Fruit fly (Drosophila melanogaster) Kc167 (cell line): ENCODE results near the gene bigmax.

Experiments used
- Myc ChIP-seq: fragments of >200 bp; optimal IDR thresholded peaks from 2 replicates; lab custom pipeline; 2017; ENCODE audit warnings: missing external identifiers
- Sin3A ChIP-seq: fragments of >200 bp; optimal IDR thresholded peaks from 2 replicates; lab custom pipeline; 2018; ENCODE audit warnings: missing external identifiers
- h ChIP-seq: fragments of >200 bp; optimal IDR thresholded peaks from 3 replicates; lab custom pipeline; 2018; ENCODE audit warnings: missing external identifiers
- insv ChIP-seq: fragments of >200 bp; optimal IDR thresholded peaks from 3 replicates; lab custom pipeline; 2018; ENCODE audit warnings: missing external identifiers
- psq ChIP-seq: fragments of >200 bp; optimal IDR thresholded peaks from 2 replicates; lab custom pipeline; 2017; ENCODE audit warnings: missing external identifiers
- ttk ChIP-seq: sonication (Bioruptor generic); optimal IDR thresholded peaks from 2 replicates; lab custom pipeline; 2017; ENCODE audit warnings: missing external identifiers

Gene bigmax

DNA sequence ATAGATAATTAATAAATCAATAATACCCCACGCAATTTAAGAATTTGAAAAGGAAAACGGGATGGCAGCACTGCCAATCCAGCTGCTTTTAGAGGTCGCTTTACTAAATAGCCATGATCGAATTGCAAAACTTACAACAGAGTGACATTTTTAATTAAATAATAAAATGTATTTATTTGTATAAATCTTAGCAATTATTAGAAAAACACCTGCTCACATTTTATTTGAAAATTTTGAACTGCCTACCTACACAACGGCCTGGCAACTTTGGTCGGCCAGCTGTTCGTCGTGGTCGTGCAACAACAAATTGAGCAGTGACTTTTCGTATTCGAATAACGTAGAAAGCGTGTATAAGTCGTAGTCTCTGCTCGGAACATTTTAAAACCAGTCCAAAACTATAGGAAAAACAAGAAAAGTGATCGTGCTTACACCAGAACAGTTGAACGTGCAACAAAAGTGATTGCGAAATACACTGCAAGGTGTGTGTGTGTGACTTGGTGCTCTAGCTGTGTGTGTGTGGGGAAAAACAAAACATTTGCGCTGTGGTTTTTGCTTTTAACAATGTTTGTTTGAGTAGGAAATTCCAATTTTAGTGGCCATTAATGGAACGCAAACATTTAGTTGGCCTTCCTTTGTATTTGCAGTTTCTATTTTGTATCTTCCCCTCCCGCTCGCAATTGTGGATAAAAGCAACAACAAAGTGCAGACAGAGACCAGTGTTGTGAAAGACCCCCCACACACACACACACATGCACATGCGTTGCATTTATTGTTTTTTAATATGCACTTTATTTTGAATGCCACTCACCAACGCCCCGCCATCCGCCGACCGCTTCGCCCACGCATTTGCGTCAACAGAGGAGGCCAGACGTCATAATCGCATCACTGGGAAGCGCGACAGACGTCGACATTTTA, 13.5 kb downstream of the bigmax start, which contains the start of gene CG5938:
Gene CG5938, plus strand, starts transcription at position 262 of the 915 bp plus-strand sequence.
- TF ChIP-seq h (lab: Kevin White, UChicago), result no peak
- TF ChIP-seq ttk (lab: Kevin White, UChicago), result no peak
- TF ChIP-seq Sin3A (lab: Kevin White, UChicago), result no peak
- TF ChIP-seq Myc (lab: Kevin White, UChicago), result no peak
- no peak for TF ChIP-seq psq
- no peak for TF ChIP-seq insv

DNA sequence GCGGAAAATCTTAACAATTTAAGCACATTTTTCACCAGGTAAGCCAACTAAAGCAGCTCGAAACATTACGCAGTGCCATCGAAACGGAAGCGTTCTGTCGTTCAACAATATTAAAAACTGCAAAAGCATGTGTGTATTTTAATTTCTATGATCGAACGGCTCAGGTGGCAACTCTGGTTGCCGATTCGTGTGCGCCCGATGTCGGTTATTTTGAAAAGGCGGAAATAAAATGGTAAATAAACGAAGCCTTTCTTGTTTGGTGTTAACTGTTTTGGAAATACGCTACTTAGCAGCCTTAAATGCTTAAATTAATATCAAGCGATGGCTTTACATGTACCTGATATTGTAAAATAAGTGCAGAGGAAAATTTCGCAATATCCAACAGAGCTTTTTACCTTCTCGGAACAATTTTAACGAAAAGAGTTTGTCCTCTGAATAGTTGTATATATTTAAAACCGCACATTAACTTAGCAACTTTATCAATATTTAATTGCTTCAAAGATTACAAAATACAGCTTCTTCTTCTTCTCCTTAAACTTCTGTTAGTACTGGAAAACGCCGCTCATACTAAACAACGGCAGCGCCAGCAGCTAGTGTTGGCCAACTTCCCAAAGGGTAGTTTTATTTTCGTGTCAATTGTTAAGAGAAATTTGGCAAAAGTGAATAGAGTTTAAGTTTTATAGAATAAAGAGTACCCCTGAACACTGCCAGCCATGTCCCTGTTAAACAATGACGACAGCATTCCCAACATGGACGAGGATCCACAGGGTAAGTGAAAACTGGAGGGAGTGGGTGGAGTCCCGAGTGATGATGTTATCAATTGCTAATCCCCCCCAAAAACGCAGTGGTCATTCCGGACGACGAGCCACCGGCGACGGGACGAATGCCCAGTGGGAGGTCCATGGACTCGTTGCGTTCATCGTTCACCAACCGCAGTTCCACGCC, 14.9 kb downstream of the bigmax start, which contains the start of gene CG5934:
Gene CG5934, plus strand, starts transcription at position 588 of the 945 bp plus-strand sequence.
- TF ChIP-seq insv, result no peak
- TF ChIP-seq h (lab: Kevin White, UChicago), result no peak
- no peak for TF ChIP-seq Sin3A (lab: Kevin White, UChicago)
- TF ChIP-seq Myc (lab: Kevin White, UChicago), result no peak
- TF ChIP-seq ttk (lab: Kevin White, UChicago), result no peak
- no peak for TF ChIP-seq psq

DNA sequence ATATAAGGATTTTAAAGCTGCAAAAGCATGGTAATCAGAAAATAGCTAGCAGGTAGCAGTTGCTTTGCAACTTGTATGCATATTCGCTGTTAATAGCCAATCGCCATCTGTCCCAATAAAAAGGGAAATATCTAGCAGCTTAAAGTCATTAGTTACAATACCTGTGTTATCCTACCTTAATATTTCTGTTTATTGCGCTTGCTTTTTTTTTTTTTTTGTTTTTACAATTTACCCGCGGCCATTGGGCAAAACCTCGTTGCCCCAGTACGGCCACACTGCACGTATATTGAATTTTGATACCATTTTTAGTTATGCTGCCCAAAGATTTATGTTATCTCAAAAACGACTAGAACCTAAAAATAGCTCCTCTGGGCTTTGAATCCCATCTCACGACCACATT, 16.1 kb downstream of the bigmax start:
- no peak for TF ChIP-seq Sin3A (lab: Kevin White, UChicago)
- TF ChIP-seq ttk (lab: Kevin White, UChicago), result no peak
- no peak for TF ChIP-seq h (lab: Kevin White, UChicago)
- no peak for TF ChIP-seq psq
- no peak for TF ChIP-seq Myc (lab: Kevin White, UChicago)
- no peak for TF ChIP-seq insv

dm6 chr3R:27270379-27271266, 17.7 kb downstream of the bigmax start:
- no peak for TF ChIP-seq h (lab: Kevin White, UChicago)
- TF ChIP-seq insv, result no peak
- TF ChIP-seq ttk (lab: Kevin White, UChicago), result peak; percentile 94

dm6 chr3R:27265330-27265729, 23.0 kb downstream of the bigmax start, which contains the start of the genes CG14262 and CG14260:
Gene CG14262 (minus strand): TSS chr3R:27265430.
Gene CG14260 (plus strand): TSS chr3R:27265457.
- no peak for TF ChIP-seq h (lab: Kevin White, UChicago)
- no peak for TF ChIP-seq Sin3A (lab: Kevin White, UChicago)
- TF ChIP-seq ttk (lab: Kevin White, UChicago), result no peak
- no peak for TF ChIP-seq Myc (lab: Kevin White, UChicago)
- TF ChIP-seq psq, result no peak
- no peak for TF ChIP-seq insv

DNA sequence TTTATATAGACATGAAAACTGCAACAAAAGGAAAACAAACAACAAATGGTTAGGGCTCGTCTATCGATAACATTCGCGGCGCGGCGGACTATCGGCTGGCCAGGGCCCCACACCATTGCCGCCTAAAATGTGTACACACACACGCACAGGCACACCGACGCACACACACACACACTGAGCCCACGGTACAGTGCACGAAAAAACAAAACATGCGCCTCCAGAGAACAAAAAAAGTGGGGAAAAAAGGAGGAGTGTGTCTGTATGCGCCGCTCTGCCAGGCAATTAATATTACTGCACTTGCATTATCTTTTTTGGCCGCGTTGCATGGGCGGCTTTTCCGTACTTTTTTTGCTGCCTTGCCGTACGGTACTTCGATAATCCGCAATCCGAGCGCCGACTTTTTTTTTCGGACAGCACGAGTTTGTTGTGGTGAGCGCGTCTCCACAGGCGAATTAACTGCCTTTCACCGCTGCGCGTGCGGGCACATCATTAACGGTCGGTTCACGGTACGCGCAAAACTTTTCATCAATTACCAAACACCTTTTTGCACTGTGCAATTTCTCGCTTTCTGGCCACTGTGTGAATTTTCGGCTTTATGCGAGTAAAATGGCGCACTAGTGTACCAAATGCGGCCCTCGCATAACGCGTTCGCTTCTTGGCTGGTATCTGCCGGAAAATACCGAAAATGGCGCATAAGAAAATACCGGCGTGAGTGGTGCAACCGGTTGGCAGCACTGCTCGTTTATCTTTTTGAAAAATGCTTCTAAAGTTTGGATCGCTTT, 24.7 kb downstream of the bigmax start, which contains the start of gene woc:
Gene woc, minus strand, starts transcription at position 622 of the 782 bp plus-strand sequence.
- TF ChIP-seq Sin3A (lab: Kevin White, UChicago), result no peak
- no peak for TF ChIP-seq ttk (lab: Kevin White, UChicago)
- TF ChIP-seq insv, result no peak
- no peak for TF ChIP-seq Myc (lab: Kevin White, UChicago)
- no peak for TF ChIP-seq h (lab: Kevin White, UChicago)
- no peak for TF ChIP-seq psq

DNA sequence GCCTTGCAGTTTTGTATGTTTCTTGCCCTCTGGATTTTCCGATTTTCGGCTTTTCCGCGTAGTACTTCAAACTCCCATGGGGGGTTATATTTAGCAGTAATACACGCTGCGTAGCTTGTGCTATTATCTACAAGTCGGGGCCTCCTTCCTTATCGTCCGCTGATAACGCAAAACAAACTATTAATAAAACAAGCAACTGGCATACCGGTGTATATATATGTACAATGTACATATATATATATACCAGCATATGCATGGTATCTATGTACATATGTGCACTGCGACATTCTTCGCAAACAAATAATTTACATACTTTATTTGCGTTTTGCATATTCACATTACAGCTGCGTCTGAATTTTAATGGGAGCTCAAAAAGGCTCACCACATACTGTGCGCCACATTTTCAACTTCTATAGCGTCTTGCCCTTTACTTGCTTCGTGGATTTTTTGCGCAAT, 34.4 kb downstream of the bigmax start:
- TF ChIP-seq ttk (lab: Kevin White, UChicago) (no peak), psq (no peak), insv (no peak)

dm6 chr3R:27253136-27253920, 35.0 kb downstream of the bigmax start, which contains the start of gene pll:
Gene pll (minus strand): TSS chr3R:27253182.
- TF ChIP-seq h (lab: Kevin White, UChicago), result no peak
- TF ChIP-seq ttk (lab: Kevin White, UChicago), result no peak
- no peak for TF ChIP-seq insv
- TF ChIP-seq Myc (lab: Kevin White, UChicago), result no peak
- TF ChIP-seq psq, result no peak
- no peak for TF ChIP-seq Sin3A (lab: Kevin White, UChicago)

- TF ChIP-seq Sin3A (lab: Kevin White, UChicago) (no peak), psq (no peak)
Measured at dm6 chr3R:27250907-27251306, 37.4 kb downstream of the bigmax start, which contains the start of the genes TTLL6B and TfIIA-L. Gene TTLL6B (minus strand): TSS chr3R:27251007. Gene TfIIA-L (plus strand): TSS chr3R:27251112.

DNA sequence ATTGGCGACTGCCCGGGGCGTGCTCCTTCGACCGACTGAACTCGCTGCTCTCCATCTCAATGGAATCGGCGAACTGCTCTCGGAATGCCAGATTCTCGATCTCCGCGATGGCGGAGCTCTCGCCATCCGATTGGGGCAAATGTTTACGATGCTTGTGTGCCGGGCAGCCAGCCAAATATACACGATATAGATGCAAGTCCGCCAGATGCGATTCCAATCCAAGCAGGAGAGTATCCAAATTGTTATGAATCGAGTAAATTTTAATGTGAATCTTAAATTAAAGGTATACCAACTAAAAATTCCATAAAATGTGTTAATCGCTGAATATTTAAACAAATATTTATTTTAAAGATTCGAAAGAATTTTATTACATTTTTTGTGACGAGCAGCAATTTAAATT, 40.4 kb downstream of the bigmax start, which contains the start of gene CG5984:
Gene CG5984, minus strand, starts transcription at position 101 of the 400 bp plus-strand sequence.
- TF ChIP-seq insv (no peak), Myc (lab: Kevin White, UChicago) (no peak), psq (no peak), ttk (lab: Kevin White, UChicago) (no peak), Sin3A (lab: Kevin White, UChicago) (no peak), h (lab: Kevin White, UChicago) (no peak)
